Worm (Caenorhabditis elegans) whole organism, mixed stage, embryonic: Measurements from ENCODE around the gene des-2.

Source experiments
- M03D4.4 ChIP-seq: sonication (generic microtip); optimal IDR thresholded peaks from 2 replicates; lab custom pipeline; 2017; ENCODE audit warnings: mild to moderate bottlenecking, missing genetic modification characterization, missing compliant biosample characterization
- bed-3 ChIP-seq: fragments of 200-800 bp; sonication (Bioruptor generic); optimal IDR thresholded peaks from 3 replicates; lab custom pipeline; 2018; ENCODE audit warnings: mild to moderate bottlenecking, missing genetic modification characterization, moderate library complexity, missing compliant biosample characterization
- ceh-39 ChIP-seq: fragments of 150-350 bp; optimal IDR thresholded peaks from 2 replicates; lab custom pipeline; 2014; ENCODE audit warnings: missing biosample characterization, missing genetic modification characterization
- ceh-43 ChIP-seq: fragments of 200-800 bp; sonication (Bioruptor generic); optimal IDR thresholded peaks from 2 replicates; lab custom pipeline; 2018; ENCODE audit warnings: mild to moderate bottlenecking, missing genetic modification characterization, moderate library complexity, missing compliant biosample characterization
- ceh-83 ChIP-seq: fragments of 200-800 bp; sonication (Bioruptor generic); optimal IDR thresholded peaks from 2 replicates; lab custom pipeline; 2018; ENCODE audit warnings: mild to moderate bottlenecking, missing genetic modification characterization, missing compliant biosample characterization
- ces-1 ChIP-seq: fragments of 150-350 bp; optimal IDR thresholded peaks from 2 replicates; lab custom pipeline; 2014; ENCODE audit warnings: missing biosample characterization, missing genetic modification reagents, missing genetic modification characterization
- cnd-1 ChIP-seq: fragments of 200-800 bp; sonication (Bioruptor generic); optimal IDR thresholded peaks from 2 replicates; lab custom pipeline; 2018; ENCODE audit warnings: mild to moderate bottlenecking, missing genetic modification characterization, missing compliant biosample characterization
- elt-1 ChIP-seq: sonication (generic microtip); optimal IDR thresholded peaks from 2 replicates; lab custom pipeline; 2017; ENCODE audit warnings: missing genetic modification characterization, mild to moderate bottlenecking, missing compliant biosample characterization, antibody characterized with exemption, moderate library complexity, borderline replicate concordance; ENCODE audit not compliant: insufficient read depth
- elt-3 ChIP-seq: fragments of 150-350 bp; optimal IDR thresholded peaks from 2 replicates; lab custom pipeline; 2014; ENCODE audit warnings: missing biosample characterization, missing genetic modification characterization
- flh-1 ChIP-seq: fragments of 200-800 bp; sonication (Bioruptor generic); optimal IDR thresholded peaks from 2 replicates; lab custom pipeline; 2018; ENCODE audit warnings: mild to moderate bottlenecking, missing genetic modification characterization, moderate library complexity, missing compliant biosample characterization
- ham-2 ChIP-seq: fragments of 200-800 bp; sonication (Bioruptor generic); optimal IDR thresholded peaks from 2 replicates; lab custom pipeline; 2018; ENCODE audit warnings: mild to moderate bottlenecking, missing genetic modification characterization, missing compliant biosample characterization
- hlh-1 ChIP-seq: fragments of 150-350 bp; optimal IDR thresholded peaks from 2 replicates; lab custom pipeline; 2014; ENCODE audit warnings: missing biosample characterization, missing genetic modification reagents, missing genetic modification characterization
- lin-13 ChIP-seq: fragments of 150-350 bp; optimal IDR thresholded peaks from 2 replicates; lab custom pipeline; 2014; ENCODE audit warnings: missing biosample characterization, missing genetic modification characterization
- lin-32 ChIP-seq: fragments of 200-800 bp; sonication (Bioruptor generic); optimal IDR thresholded peaks from 2 replicates; lab custom pipeline; 2018; ENCODE audit warnings: mild to moderate bottlenecking, missing genetic modification characterization, missing compliant biosample characterization
- lsy-2 ChIP-seq: fragments of 150-350 bp; optimal IDR thresholded peaks from 2 replicates; lab custom pipeline; 2014; ENCODE audit warnings: missing biosample characterization, missing genetic modification characterization
- mep-1 ChIP-seq: fragments of 150-350 bp; optimal IDR thresholded peaks from 2 replicates; lab custom pipeline; 2017; ENCODE audit warnings: missing biosample characterization, missing genetic modification reagents, missing genetic modification characterization, inconsistent platforms
- mls-2 ChIP-seq: sonication (generic microtip); optimal IDR thresholded peaks from 2 replicates; lab custom pipeline; 2016; ENCODE audit warnings: mild to moderate bottlenecking, missing genetic modification characterization, moderate library complexity, missing compliant biosample characterization
- nhr-12 ChIP-seq: fragments of 150-350 bp; optimal IDR thresholded peaks from 2 replicates; lab custom pipeline; 2014; ENCODE audit warnings: missing biosample characterization, missing genetic modification characterization
- nhr-2 ChIP-seq: fragments of 150-350 bp; optimal IDR thresholded peaks from 2 replicates; lab custom pipeline; 2014; ENCODE audit warnings: missing biosample characterization, missing genetic modification characterization
- nhr-237 ChIP-seq: fragments of 150-350 bp; optimal IDR thresholded peaks from 2 replicates; lab custom pipeline; 2014; ENCODE audit warnings: missing biosample characterization, missing genetic modification characterization
- nhr-28 ChIP-seq: fragments of 150-350 bp; optimal IDR thresholded peaks from 2 replicates; lab custom pipeline; 2014; ENCODE audit warnings: missing biosample characterization, missing genetic modification characterization
- nhr-76 ChIP-seq: sonication (generic microtip); optimal IDR thresholded peaks from 2 replicates; lab custom pipeline; 2017; ENCODE audit warnings: missing biosample characterization, missing genetic modification characterization
- pha-4 ChIP-seq: fragments of 150-350 bp; optimal IDR thresholded peaks from 2 replicates; lab custom pipeline; 2018; ENCODE audit warnings: missing biosample characterization, missing genetic modification reagents, missing genetic modification characterization
- sem-2 ChIP-seq: fragments of 200-800 bp; sonication (Bioruptor generic); optimal IDR thresholded peaks from 2 replicates; lab custom pipeline; 2018; ENCODE audit warnings: mild to moderate bottlenecking, missing genetic modification characterization, missing compliant biosample characterization
- snpc-4 ChIP-seq: fragments of 150-350 bp; optimal IDR thresholded peaks from 2 replicates; lab custom pipeline; 2014; ENCODE audit warnings: missing biosample characterization, missing genetic modification characterization
- tbx-8 ChIP-seq: fragments of 200-800 bp; sonication (Bioruptor generic); optimal IDR thresholded peaks from 2 replicates; lab custom pipeline; 2018; ENCODE audit warnings: mild to moderate bottlenecking, missing genetic modification characterization, moderate library complexity, missing compliant biosample characterization
- unc-120 ChIP-seq: sonication (generic microtip); optimal IDR thresholded peaks from 2 replicates; lab custom pipeline; 2017; ENCODE audit warnings: missing genetic modification characterization, missing compliant biosample characterization; ENCODE audit not compliant: poor library complexity, severe bottlenecking
- unc-39 ChIP-seq: fragments of 150-350 bp; optimal IDR thresholded peaks from 2 replicates; lab custom pipeline; 2014; ENCODE audit warnings: missing biosample characterization, missing genetic modification characterization
- unc-62 ChIP-seq: fragments of 150-350 bp; optimal IDR thresholded peaks from 2 replicates; lab custom pipeline; 2014; ENCODE audit warnings: missing biosample characterization, missing genetic modification reagents, missing genetic modification characterization
- zip-8 ChIP-seq: fragments of 150-350 bp; optimal IDR thresholded peaks from 2 replicates; lab custom pipeline; 2014; ENCODE audit warnings: missing biosample characterization, missing genetic modification characterization

des-2 gene

DNA sequence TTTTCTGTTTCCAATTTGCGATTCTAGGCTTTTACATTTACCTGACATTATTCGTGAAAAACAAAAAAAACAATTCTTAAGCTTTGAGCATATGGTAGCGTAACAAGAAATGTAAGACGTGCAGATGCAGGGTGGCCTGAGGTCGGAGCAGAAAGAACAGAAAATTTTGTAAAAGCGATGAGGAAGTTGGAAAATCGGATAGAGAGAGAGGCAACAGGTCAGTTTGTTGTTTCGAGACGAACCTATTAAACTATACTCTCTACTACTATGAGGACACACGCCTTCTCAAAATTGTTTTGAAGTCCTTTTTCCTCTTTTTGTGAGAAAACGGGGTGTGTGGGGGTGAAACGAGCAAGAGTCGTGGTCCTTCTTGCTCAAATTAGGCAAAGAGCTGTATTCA lies at the start of gene des-2:
Gene des-2 (minus strand): TSS at position 101 of the 400 bp plus-strand sequence.
- TF ChIP-seq unc-62 (GFP tag; lab: Kevin White, UChicago) (no peak), lsy-2 (tag; lab: Kevin White, UChicago) (no peak)

DNA sequence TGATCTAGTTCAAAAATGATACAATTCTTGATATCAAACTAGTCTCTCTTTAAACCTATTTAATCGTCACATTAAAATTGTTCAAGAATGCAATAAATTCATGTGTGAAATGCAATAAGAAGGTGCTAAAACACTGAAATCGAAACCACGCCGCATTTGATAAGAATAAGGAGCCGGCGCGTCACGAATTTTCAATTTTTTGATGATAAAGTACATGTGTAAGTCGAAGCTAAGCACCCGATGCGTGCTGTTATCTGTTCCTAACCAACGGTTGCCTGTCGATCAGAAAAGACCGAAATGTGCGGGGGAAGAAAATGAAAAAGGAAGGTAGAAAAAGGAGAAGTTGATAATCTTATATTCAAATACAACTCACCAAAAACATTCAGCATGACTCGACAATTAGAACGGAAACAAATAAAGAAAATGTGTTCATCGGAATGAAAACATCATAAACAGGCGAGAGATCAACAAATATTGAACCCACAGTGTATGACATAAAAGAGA lies 48.8 kb upstream of the des-2 start, which contains the start of gene aat-6:
Gene aat-6 (minus strand): TSS at position 454 of the 504 bp plus-strand sequence.
- TF ChIP-seq elt-1 (tag; lab: Kevin White, UChicago) (no peak), mls-2 (tag; lab: Kevin White, UChicago) (no peak), elt-3 (tag; lab: Kevin White, UChicago) (no peak), ceh-39 (tag; lab: Kevin White, UChicago) (no peak), lin-32 (GFP tag; lab: Kevin White, UChicago) (no peak), unc-120 (tag; lab: Kevin White, UChicago) (no peak), nhr-237 (no peak), sem-2 (no peak), ceh-83 (GFP tag; lab: Kevin White, UChicago) (no peak), pha-4 (tag; lab: Kevin White, UChicago) (no peak), ham-2 (no peak), zip-8 (tag; lab: Kevin White, UChicago) (no peak), lin-13 (no peak), mep-1 (no peak), unc-62 (GFP tag; lab: Kevin White, UChicago) (no peak), bed-3 (GFP tag; lab: Kevin White, UChicago) (no peak), cnd-1 (tag; lab: Kevin White, UChicago) (no peak)

DNA sequence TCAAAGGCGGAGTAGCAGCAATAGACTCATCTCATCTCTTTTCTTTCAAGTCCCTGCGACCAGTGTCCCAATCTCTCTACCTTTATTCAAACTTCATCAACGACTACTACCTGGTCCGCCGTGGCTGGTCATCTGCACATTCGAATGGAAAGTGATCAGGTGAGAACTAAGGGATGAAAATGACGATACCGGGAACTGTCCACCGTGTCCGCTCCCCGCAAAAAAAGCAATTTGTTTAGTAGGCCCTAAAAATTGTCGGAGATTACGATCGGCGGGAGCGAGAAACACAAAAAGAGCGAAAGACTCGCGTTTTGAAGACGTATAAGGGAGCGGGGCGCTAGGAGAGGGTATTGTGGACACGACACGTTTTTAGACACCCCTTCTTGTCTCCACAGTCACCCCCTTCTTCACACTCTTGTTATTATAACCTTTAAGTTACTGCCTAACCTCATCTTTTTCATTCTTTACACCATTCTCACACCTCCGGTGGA lies 41.5 kb upstream of the des-2 start, which contains the start of gene zipt-16:
Gene zipt-16 (plus strand): TSS at position 51 of the 491 bp plus-strand sequence.
- no peak for TF ChIP-seq M03D4.4 (tag; lab: Kevin White, UChicago)
- no peak for TF ChIP-seq ham-2
- no peak for TF ChIP-seq nhr-12
- no peak for TF ChIP-seq ceh-83 (GFP tag; lab: Kevin White, UChicago)
- TF ChIP-seq snpc-4, result no peak
- no peak for TF ChIP-seq mls-2 (tag; lab: Kevin White, UChicago)
- no peak for TF ChIP-seq elt-1 (tag; lab: Kevin White, UChicago)
- no peak for TF ChIP-seq mep-1
- no peak for TF ChIP-seq nhr-76
- TF ChIP-seq flh-1 (GFP tag; lab: Kevin White, UChicago), result no peak
- TF ChIP-seq ceh-43 (GFP tag; lab: Kevin White, UChicago), result no peak
- TF ChIP-seq elt-3 (tag; lab: Kevin White, UChicago), result no peak
- no peak for TF ChIP-seq unc-39 (tag; lab: Kevin White, UChicago)

DNA sequence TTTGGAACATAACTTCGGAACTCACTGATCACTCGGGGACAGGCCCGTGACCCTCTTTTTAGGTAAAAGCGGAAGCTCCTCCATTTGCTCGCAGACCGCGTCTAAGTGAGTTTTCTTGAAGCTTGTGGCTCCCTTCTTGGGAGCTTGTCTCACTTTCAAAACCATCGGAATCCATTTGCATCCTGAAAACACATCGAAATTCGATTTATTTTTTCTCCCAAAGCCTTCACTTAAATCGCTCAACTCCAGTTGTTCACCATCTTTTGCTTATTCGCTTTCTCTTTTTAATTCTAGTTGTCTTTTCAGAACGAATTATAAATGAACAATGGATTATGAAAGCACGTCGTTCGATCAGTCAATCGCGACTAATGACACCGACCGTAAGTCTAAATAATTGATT lies 37.8 kb upstream of the des-2 start, which contains the start of gene T11F9.1:
Gene T11F9.1 (plus strand): TSS at position 301 of the 400 bp plus-strand sequence.
- TF ChIP-seq zip-8 (tag; lab: Kevin White, UChicago) (no peak), pha-4 (tag; lab: Kevin White, UChicago) (no peak), nhr-76 (no peak), lin-13 (no peak), ceh-43 (GFP tag; lab: Kevin White, UChicago) (no peak)

DNA sequence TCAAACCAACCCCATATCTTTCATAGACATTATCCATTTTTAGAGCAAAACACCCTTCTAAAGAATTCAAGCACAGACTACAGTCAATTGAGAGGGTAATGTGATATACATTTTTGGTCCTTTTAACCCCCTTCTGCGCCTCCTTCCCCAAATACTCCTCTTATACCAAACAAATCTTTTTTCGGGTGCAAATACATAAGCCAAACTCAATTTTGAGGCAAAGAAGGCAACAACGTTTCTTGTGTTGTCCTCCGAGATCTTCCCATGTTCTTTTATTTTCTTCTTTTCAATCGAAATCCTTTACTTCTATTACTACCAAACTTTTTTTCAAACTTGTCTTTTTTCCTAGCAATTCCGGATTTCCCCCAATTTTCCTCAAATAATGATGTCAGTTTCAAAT lies 33.4 kb upstream of the des-2 start:
- TF ChIP-seq bed-3 (GFP tag; lab: Kevin White, UChicago), result no peak
- peak; percentile 54 for TF ChIP-seq ces-1
- TF ChIP-seq ham-2, result no peak
- TF ChIP-seq M03D4.4 (tag; lab: Kevin White, UChicago), result no peak

DNA sequence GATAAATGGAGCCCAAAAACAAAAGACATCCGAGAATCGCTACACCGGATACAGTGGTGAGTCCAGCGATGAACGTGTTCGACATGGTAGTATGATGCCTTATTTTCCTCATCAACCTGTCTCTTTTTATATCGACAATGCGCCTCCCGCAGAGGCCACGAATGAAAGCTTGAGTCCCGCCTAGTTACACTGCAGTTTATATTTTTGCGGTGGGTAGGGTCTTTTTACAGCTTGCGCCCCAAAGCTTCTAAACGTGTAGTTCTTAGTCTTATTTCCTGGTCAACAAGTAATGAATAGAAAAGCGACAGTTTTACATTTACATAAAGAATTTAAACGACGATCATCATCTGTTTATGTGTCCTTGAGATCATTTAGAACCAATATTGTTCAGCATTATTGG lies 28.8 kb upstream of the des-2 start, which contains the start of gene col-156:
Gene col-156 (minus strand): TSS at position 101 of the 400 bp plus-strand sequence.
- TF ChIP-seq nhr-28 (tag; lab: Kevin White, UChicago), result no peak
- TF ChIP-seq lsy-2 (tag; lab: Kevin White, UChicago), result no peak
- no peak for TF ChIP-seq pha-4 (tag; lab: Kevin White, UChicago)
- TF ChIP-seq snpc-4, result no peak
- no peak for TF ChIP-seq elt-3 (tag; lab: Kevin White, UChicago)
- TF ChIP-seq flh-1 (GFP tag; lab: Kevin White, UChicago), result no peak
- no peak for TF ChIP-seq unc-62 (GFP tag; lab: Kevin White, UChicago)
- TF ChIP-seq bed-3 (GFP tag; lab: Kevin White, UChicago), result no peak
- TF ChIP-seq nhr-2, result no peak
- TF ChIP-seq ceh-83 (GFP tag; lab: Kevin White, UChicago), result no peak
- no peak for TF ChIP-seq hlh-1 (tag; lab: Kevin White, UChicago)
- TF ChIP-seq zip-8 (tag; lab: Kevin White, UChicago), result no peak
- no peak for TF ChIP-seq nhr-12
- no peak for TF ChIP-seq unc-120 (tag; lab: Kevin White, UChicago)
- no peak for TF ChIP-seq mep-1
- TF ChIP-seq ceh-39 (tag; lab: Kevin White, UChicago), result no peak
- TF ChIP-seq M03D4.4 (tag; lab: Kevin White, UChicago), result no peak
- no peak for TF ChIP-seq tbx-8
- TF ChIP-seq lin-13, result no peak
